Fruit fly (Drosophila melanogaster) whole organism, prepupa: ENCODE data around the gene e.

Experiments used
- Blimp-1 ChIP-seq: fragments of 200-800 bp; sonication (Bioruptor generic); optimal IDR thresholded peaks from 3 replicates; lab custom pipeline; 2017; ENCODE audit warnings: missing biosample characterization, missing genetic modification characterization, mild to moderate bottlenecking, moderate library complexity, missing genetic modification reagents
- CG10631 ChIP-seq: fragments of 200-800 bp; sonication (Bioruptor generic); optimal IDR thresholded peaks from 2 replicates; lab custom pipeline; 2016; ENCODE audit warnings: missing biosample characterization, missing genetic modification characterization
- CG10669 ChIP-seq: fragments of 200-800 bp; sonication (Bioruptor generic); optimal IDR thresholded peaks from 3 replicates; lab custom pipeline; 2018; ENCODE audit warnings: missing biosample characterization, mild to moderate bottlenecking, missing genetic modification characterization, moderate library complexity
- CG11294 ChIP-seq: fragments of 200-800 bp; sonication (Bioruptor generic); IDR thresholded peaks from 2 replicates; pipeline ENCODE4 v1.3.6; 2022; ENCODE audit warnings: missing biosample characterization, missing genetic modification characterization
- CG11902 ChIP-seq: fragments of 200-800 bp; sonication (Bioruptor generic); optimal IDR thresholded peaks from 3 replicates; lab custom pipeline; 2016; ENCODE audit warnings: missing biosample characterization, missing genetic modification characterization
- CG15336 ChIP-seq: fragments of 200-800 bp; sonication (Bioruptor generic); IDR thresholded peaks from 2 replicates; pipeline ENCODE4 v1.3.6; 2022; ENCODE audit warnings: missing biosample characterization, missing genetic modification characterization
- CG1621 ChIP-seq: fragments of 200-800 bp; sonication (Bioruptor generic); optimal IDR thresholded peaks from 3 replicates; lab custom pipeline; 2018; ENCODE audit warnings: missing biosample characterization, mild to moderate bottlenecking, missing genetic modification characterization
- CG3032 ChIP-seq: fragments of 200-800 bp; optimal IDR thresholded peaks from 2 replicates; lab custom pipeline; 2019; ENCODE audit warnings: missing biosample characterization, mild to moderate bottlenecking, missing genetic modification characterization, moderate library complexity
- CG31627 ChIP-seq: fragments of 200-800 bp; sonication (Bioruptor generic); optimal IDR thresholded peaks from 3 replicates; lab custom pipeline; 2016; ENCODE audit warnings: missing biosample characterization, missing genetic modification characterization
- CG32006 ChIP-seq: fragments of 200-800 bp; sonication (Bioruptor generic); optimal IDR thresholded peaks from 3 replicates; lab custom pipeline; 2017; ENCODE audit warnings: missing biosample characterization, mild to moderate bottlenecking, missing genetic modification characterization
- CG3919 ChIP-seq: fragments of 200-800 bp; sonication (Bioruptor generic); optimal IDR thresholded peaks from 3 replicates; lab custom pipeline; 2016; ENCODE audit warnings: missing biosample characterization, missing genetic modification characterization
- CG4318 ChIP-seq: fragments of 200-800 bp; sonication (Bioruptor generic); optimal IDR thresholded peaks from 3 replicates; lab custom pipeline; 2017; ENCODE audit warnings: missing biosample characterization, mild to moderate bottlenecking, missing genetic modification characterization
- CG6276 ChIP-seq: fragments of 200-800 bp; sonication (Bioruptor generic); optimal IDR thresholded peaks from 2 replicates; lab custom pipeline; 2017; ENCODE audit warnings: missing biosample characterization, mild to moderate bottlenecking, missing genetic modification characterization
- CG6792 ChIP-seq: fragments of 200-800 bp; sonication (Bioruptor generic); optimal IDR thresholded peaks from 3 replicates; lab custom pipeline; 2016; ENCODE audit warnings: missing biosample characterization, missing genetic modification characterization
- CG6808 ChIP-seq: fragments of 200-800 bp; sonication (Bioruptor generic); optimal IDR thresholded peaks from 3 replicates; lab custom pipeline; 2017; ENCODE audit warnings: missing biosample characterization, missing genetic modification characterization, mild to moderate bottlenecking, moderate library complexity, missing genetic modification reagents
- CG8119 ChIP-seq: fragments of 200-800 bp; sonication (Bioruptor generic); IDR thresholded peaks from 3 replicates; pipeline ENCODE4 v1.3.6; 2022; ENCODE audit warnings: missing biosample characterization, missing genetic modification characterization
- CG8319 ChIP-seq: fragments of 200-800 bp; sonication (Bioruptor generic); optimal IDR thresholded peaks from 3 replicates; lab custom pipeline; 2016; ENCODE audit warnings: missing biosample characterization, missing genetic modification characterization
- CG8632 ChIP-seq: fragments of 200-800 bp; sonication (Bioruptor generic); optimal IDR thresholded peaks from 3 replicates; lab custom pipeline; 2016; ENCODE audit warnings: missing biosample characterization, missing genetic modification characterization
- CG9139 ChIP-seq: fragments of 200-800 bp; sonication (Bioruptor generic); optimal IDR thresholded peaks from 3 replicates; lab custom pipeline; 2017; ENCODE audit warnings: missing biosample characterization, mild to moderate bottlenecking, missing genetic modification characterization
- Eip78C ChIP-seq: fragments of 200-800 bp; sonication (Bioruptor generic); peaks from one replicate; lab custom pipeline; 2016; ENCODE audit warnings: missing biosample characterization, missing genetic modification characterization
- Eip93F ChIP-seq: fragments of 200-800 bp; sonication (Bioruptor generic); optimal IDR thresholded peaks from 2 replicates; lab custom pipeline; 2016; ENCODE audit warnings: missing biosample characterization, mild to moderate bottlenecking, missing genetic modification characterization
- Ets96B ChIP-seq: fragments of 200-800 bp; optimal IDR thresholded peaks from 2 replicates; lab custom pipeline; 2019; ENCODE audit warnings: missing biosample characterization, mild to moderate bottlenecking, missing genetic modification characterization, moderate library complexity
- Gug ChIP-seq: fragments of 200-800 bp; sonication (Bioruptor generic); IDR thresholded peaks from 2 replicates; pipeline ENCODE4 v1.3.6; 2022; ENCODE audit warnings: missing biosample characterization, missing genetic modification characterization
- Hr39 ChIP-seq: fragments of 200-800 bp; sonication (Bioruptor generic); optimal IDR thresholded peaks from 2 replicates; lab custom pipeline; 2016; ENCODE audit warnings: missing biosample characterization, missing genetic modification characterization
- Hr4 ChIP-seq: fragments of 200-800 bp; sonication (Bioruptor generic); optimal IDR thresholded peaks from 3 replicates; lab custom pipeline; 2016; ENCODE audit warnings: missing biosample characterization, missing genetic modification characterization
- Lpt ChIP-seq: fragments of 200-800 bp; sonication (Bioruptor generic); optimal IDR thresholded peaks from 3 replicates; lab custom pipeline; 2016; ENCODE audit warnings: missing biosample characterization, missing genetic modification characterization
- OdsH ChIP-seq: fragments of 200-800 bp; sonication (Bioruptor generic); optimal IDR thresholded peaks from 3 replicates; lab custom pipeline; 2016; ENCODE audit warnings: missing biosample characterization, missing genetic modification characterization
- Smox ChIP-seq: fragments of 200-800 bp; sonication (Bioruptor generic); optimal IDR thresholded peaks from 3 replicates; lab custom pipeline; 2016; ENCODE audit warnings: missing biosample characterization, missing genetic modification characterization
- Sox102F ChIP-seq: fragments of 200-800 bp; sonication (Bioruptor generic); optimal IDR thresholded peaks from 2 replicates; lab custom pipeline; 2016; ENCODE audit warnings: missing biosample characterization, mild to moderate bottlenecking, missing genetic modification characterization
- Sox15 ChIP-seq: fragments of 200-800 bp; sonication (Bioruptor generic); optimal IDR thresholded peaks from 3 replicates; lab custom pipeline; 2016; ENCODE audit warnings: missing biosample characterization, missing genetic modification characterization
- achi ChIP-seq: fragments of 200-800 bp; sonication (Bioruptor generic); optimal IDR thresholded peaks from 3 replicates; lab custom pipeline; 2016; ENCODE audit warnings: missing biosample characterization, missing genetic modification characterization
- cyc ChIP-seq: fragments of 200-800 bp; sonication (Bioruptor generic); optimal IDR thresholded peaks from 3 replicates; lab custom pipeline; 2016; ENCODE audit warnings: missing biosample characterization, missing genetic modification characterization
- dsx ChIP-seq: fragments of 200-800 bp; optimal IDR thresholded peaks from 3 replicates; lab custom pipeline; 2019; ENCODE audit warnings: missing biosample characterization, mild to moderate bottlenecking, missing genetic modification characterization, moderate library complexity; ENCODE audit not compliant: poor library complexity, severe bottlenecking
- eg ChIP-seq: fragments of 200-800 bp; sonication (Bioruptor generic); IDR thresholded peaks from 3 replicates; pipeline ENCODE4 v1.3.6; 2022; ENCODE audit warnings: missing biosample characterization, missing genetic modification characterization
- esn ChIP-seq: fragments of 200-800 bp; sonication (Bioruptor generic); optimal IDR thresholded peaks from 2 replicates; lab custom pipeline; 2016; ENCODE audit warnings: missing biosample characterization, mild to moderate bottlenecking, missing genetic modification characterization, moderate library complexity
- fd59A ChIP-seq: fragments of 200-800 bp; sonication (Bioruptor generic); optimal IDR thresholded peaks from 2 replicates; lab custom pipeline; 2017; ENCODE audit warnings: missing biosample characterization, mild to moderate bottlenecking, missing genetic modification characterization, missing genetic modification reagents
- fkh ChIP-seq: fragments of 200-800 bp; sonication (Bioruptor generic); optimal IDR thresholded peaks from 3 replicates; lab custom pipeline; 2017; ENCODE audit warnings: missing biosample characterization, mild to moderate bottlenecking, missing genetic modification characterization, moderate library complexity
- lz ChIP-seq: fragments of 200-800 bp; sonication (Bioruptor generic); optimal IDR thresholded peaks from 3 replicates; lab custom pipeline; 2016; ENCODE audit warnings: missing biosample characterization, missing genetic modification characterization
- net ChIP-seq: fragments of 200-800 bp; sonication (Bioruptor generic); optimal IDR thresholded peaks from 3 replicates; lab custom pipeline; 2016; ENCODE audit warnings: missing biosample characterization, missing genetic modification characterization
- pdm3 ChIP-seq: fragments of 200-800 bp; sonication (Bioruptor generic); optimal IDR thresholded peaks from 3 replicates; lab custom pipeline; 2016; ENCODE audit warnings: missing biosample characterization, missing genetic modification characterization
- spab ChIP-seq: fragments of 200-800 bp; sonication (Bioruptor generic); optimal IDR thresholded peaks from 2 replicates; lab custom pipeline; 2017; ENCODE audit warnings: missing biosample characterization, mild to moderate bottlenecking, missing genetic modification characterization, missing genetic modification reagents
- ss ChIP-seq, 2 experiments: fragments of 200-800 bp; sonication (Bioruptor generic); optimal IDR thresholded peaks; 2 replicates in 1 of 2; 3 replicates in 1 of 2; lab custom pipeline; 2017 to 2018; ENCODE audit warnings: mild to moderate bottlenecking in 2 of 2, missing biosample characterization in 2 of 2, missing genetic modification characterization in 2 of 2, moderate library complexity in 1 of 2
- svp ChIP-seq: fragments of 200-800 bp; sonication (Bioruptor generic); peaks from one replicate; lab custom pipeline; 2016; ENCODE audit warnings: missing biosample characterization, missing genetic modification characterization
- vri ChIP-seq: fragments of 200-800 bp; sonication (Bioruptor generic); optimal IDR thresholded peaks from 3 replicates; lab custom pipeline; 2016; ENCODE audit warnings: missing biosample characterization, mild to moderate bottlenecking, missing genetic modification characterization

e gene

DNA sequence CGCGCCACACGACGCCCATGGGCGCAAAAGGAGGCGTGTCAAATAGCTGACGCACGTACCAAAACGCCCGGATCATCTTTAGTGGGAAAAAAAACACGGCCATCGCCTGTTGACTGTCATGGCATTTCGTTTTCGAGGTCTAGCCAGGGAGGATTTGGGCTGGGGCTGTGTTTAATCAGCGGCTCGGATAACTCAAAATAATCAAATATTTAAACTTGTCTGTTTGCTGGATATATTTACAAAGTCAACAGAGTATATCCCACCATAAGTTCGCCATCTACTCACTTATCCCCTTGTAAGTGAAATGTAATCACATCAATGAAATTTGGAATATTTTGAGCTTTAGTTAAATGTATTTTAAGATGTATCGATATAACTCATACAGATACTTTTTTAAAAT, 23.8 kb upstream of the e start:
- TF ChIP-seq pdm3 (GFP tag; lab: Kevin White, UChicago), result no peak
- no peak for TF ChIP-seq fd59A (GFP tag; lab: Kevin White, UChicago)
- TF ChIP-seq lz (GFP tag; lab: Kevin White, UChicago), result no peak
- no peak for TF ChIP-seq CG10669 (GFP tag; lab: Kevin White, UChicago)
- TF ChIP-seq Blimp-1 (GFP tag; lab: Kevin White, UChicago), result no peak

DNA sequence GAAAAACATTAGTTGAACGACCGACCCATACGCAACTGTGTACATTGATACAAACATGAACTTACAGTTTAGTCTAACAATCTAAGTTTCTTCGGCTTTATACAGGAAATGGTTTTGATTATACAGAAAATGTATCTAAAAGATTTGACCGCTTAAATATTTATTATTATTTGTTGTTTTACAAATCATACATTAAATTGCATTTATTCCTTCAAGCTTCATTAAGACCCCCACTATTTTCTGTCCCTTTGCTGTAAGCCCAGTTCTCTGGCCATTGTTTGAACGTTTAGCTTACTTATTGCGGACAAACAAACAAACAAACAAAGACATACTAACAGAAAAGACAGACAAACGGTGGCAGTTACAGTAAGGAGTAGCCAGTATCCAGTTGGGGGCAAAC, 17.3 kb upstream of the e start:
- TF ChIP-seq CG4318 (GFP tag; lab: Kevin White, UChicago) (no peak), Hr39 (GFP tag; lab: Kevin White, UChicago) (no peak), svp (GFP tag; lab: Kevin White, UChicago) (no peak), Eip78C (peak; percentile 58), CG6276 (peak; percentile 7), OdsH (GFP tag; lab: Kevin White, UChicago) (no peak), eg (0 out of 3 replicates have a peak, but pooled peaks have one; percentile 46), ss (GFP tag; optimal IDR thresholded peaks at IDR 0.05; lab: Kevin White, UChicago) (no peak), Sox102F (GFP tag; lab: Kevin White, UChicago) (no peak), CG3032 (tag; lab: Kevin White, UChicago) (no peak), Lpt (GFP tag; lab: Kevin White, UChicago) (peak; percentile 18), cyc (GFP tag; lab: Kevin White, UChicago) (no peak), Hr4 (GFP tag; lab: Kevin White, UChicago) (no peak), spab (GFP tag; lab: Kevin White, UChicago) (no peak), CG11902 (GFP tag; lab: Kevin White, UChicago) (no peak), Ets96B (no peak), CG9139 (GFP tag; lab: Kevin White, UChicago) (no peak), pdm3 (GFP tag; lab: Kevin White, UChicago) (no peak), Gug (GFP tag; lab: Robert Waterston, UW) (no peak), CG10669 (GFP tag; lab: Kevin White, UChicago) (no peak), CG15336 (GFP tag; lab: Robert Waterston, UW) (peak; percentile 39; the same call in 1 of the 2 replicates), CG32006 (GFP tag; lab: Kevin White, UChicago) (peak; percentile 25), esn (GFP tag; lab: Kevin White, UChicago) (no peak), fd59A (GFP tag; lab: Kevin White, UChicago) (no peak), CG8119 (GFP tag; lab: Robert Waterston, UW) (peak; percentile 23; the same call in 1 of the 3 replicates), Eip93F (GFP tag; lab: Kevin White, UChicago) (no peak), Smox (GFP tag; lab: Kevin White, UChicago) (no peak), CG8319 (GFP tag; lab: Kevin White, UChicago) (no peak)

DNA sequence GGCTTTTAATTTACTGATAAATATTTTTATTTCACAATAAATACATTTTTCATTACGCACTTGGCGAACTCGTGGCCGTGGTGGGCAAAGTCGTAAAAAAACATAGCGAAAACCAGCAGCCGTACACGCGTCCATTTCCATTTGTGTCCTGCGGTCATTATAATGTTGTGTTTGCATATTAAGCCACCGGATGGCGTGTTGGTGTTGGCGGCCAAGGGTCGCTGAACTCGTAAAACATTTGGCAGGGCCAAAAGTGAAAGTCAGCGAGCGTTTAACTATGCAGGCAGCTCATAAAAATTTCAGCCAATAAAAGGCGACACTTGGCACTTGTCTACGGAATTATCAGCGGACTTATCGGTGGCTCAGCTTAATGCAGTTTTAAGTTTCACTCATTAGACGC, 15.5 kb upstream of the e start:
- TF ChIP-seq CG6792 (no peak), CG4318 (GFP tag; lab: Kevin White, UChicago) (no peak), spab (GFP tag; lab: Kevin White, UChicago) (no peak), pdm3 (GFP tag; lab: Kevin White, UChicago) (no peak), CG10631 (GFP tag; lab: Kevin White, UChicago) (no peak), eg (no peak), CG31627 (no peak), Sox15 (GFP tag; lab: Kevin White, UChicago) (no peak)

DNA sequence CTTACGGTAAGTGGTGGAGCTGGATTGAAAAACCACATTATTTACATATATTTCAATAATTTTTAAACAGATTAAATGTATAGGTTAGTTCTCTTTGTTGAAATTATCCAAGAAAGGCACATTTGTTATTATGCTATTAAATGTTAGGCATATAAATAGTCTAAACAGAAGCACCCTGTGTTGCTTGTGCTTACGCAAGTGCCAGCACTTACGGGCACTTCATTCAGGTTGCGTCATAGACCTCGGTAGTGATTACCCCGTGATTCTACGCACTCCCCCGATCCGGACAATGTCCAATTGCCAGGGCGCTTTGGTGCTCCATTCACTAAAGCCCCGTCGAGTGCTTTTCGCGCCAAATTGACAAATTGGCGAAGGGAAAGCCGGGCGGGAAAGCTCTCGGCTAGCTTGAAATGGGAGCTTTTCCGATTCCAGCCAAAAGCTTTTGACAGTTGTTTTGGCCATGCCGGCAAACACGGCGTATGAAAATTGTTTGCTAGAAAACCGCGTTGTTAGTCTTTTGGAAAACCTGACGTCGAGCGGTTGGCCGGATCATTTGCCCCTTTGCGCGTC, 9.6 kb upstream of the e start, which contains the start of gene ETHR:
ETHR (plus strand) TSS at position 520 of the 570 bp plus-strand sequence.
- peak; percentile 31 for TF ChIP-seq Hr4 (GFP tag; lab: Kevin White, UChicago)
- no peak for TF ChIP-seq dsx
- no peak for TF ChIP-seq CG6808
- peak; percentile 1 for TF ChIP-seq CG6792
- TF ChIP-seq CG8632 (GFP tag; lab: Kevin White, UChicago), result peak; percentile 2
- no peak for TF ChIP-seq Blimp-1 (GFP tag; lab: Kevin White, UChicago)
- TF ChIP-seq lz (GFP tag; lab: Kevin White, UChicago), result no peak
- peak; percentile 3 for TF ChIP-seq achi (GFP tag; lab: Kevin White, UChicago)
- TF ChIP-seq vri, result peak; percentile 93
- 0 out of 3 replicates have a peak, but pooled peaks have one; percentile 37 for TF ChIP-seq eg
- TF ChIP-seq fkh (GFP tag; lab: Kevin White, UChicago), result peak; percentile 15
- peak; percentile 26 for TF ChIP-seq pdm3 (GFP tag; lab: Kevin White, UChicago)
- no peak for TF ChIP-seq Smox (GFP tag; lab: Kevin White, UChicago)
- TF ChIP-seq net (GFP tag; lab: Kevin White, UChicago), result peak; percentile 29
- peak; percentile 9; the same call in 1 of the 2 replicates for TF ChIP-seq CG11294 (GFP tag; lab: Robert Waterston, UW)
- TF ChIP-seq CG6276, result peak; percentile 2
- peak; percentile 15 for TF ChIP-seq CG3919
- no peak for TF ChIP-seq CG1621 (tag; lab: Kevin White, UChicago)
